ENCODE assay signal across 4 fruit fly cellular contexts in the genomic region with DNA sequence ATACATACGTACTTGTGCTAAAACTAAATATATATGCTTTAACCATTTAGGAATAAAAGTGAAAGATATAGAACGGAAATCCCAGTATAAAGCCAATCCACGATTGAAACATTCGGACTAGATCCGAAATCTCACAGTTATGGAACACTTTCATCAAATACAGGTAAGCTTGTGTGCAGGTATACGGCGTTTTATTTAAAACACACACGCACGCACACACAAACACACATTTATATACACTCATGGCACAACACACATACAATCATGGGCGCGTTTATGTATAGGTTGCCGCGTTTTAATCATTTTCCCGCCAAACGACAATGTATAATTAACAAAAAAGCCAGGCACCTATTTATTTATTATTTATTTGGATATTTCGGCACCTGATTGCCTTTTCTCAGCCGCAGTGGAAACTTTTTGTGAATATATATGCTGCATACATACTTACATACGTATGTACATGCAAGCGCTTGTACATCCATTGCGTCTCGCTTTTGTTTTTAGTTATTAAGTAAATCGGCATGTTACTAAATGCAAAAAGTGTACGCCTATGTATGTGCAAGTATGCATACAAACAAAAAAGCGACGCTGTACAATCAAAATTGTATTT.
A peak's percentile ranks its signal among the peaks of the same experiment; 100 is the strongest.
TF ChIP-seq lines count a peak whose summit lies in the region.

No protein-coding gene starts in this region.

- no peak for TF ChIP-seq CTCF in whole organism, embryonic (GFP tag; optimal IDR thresholded peaks at IDR 0.05; lab: Kevin White, UChicago)

TF ChIP-seq in whole organism, adult, 20 proteins besides CTCF, POLR2A, EP300 and RAD21:
- peak; percentile 43 for TF ChIP-seq Mnt (GFP tag; optimal IDR thresholded peaks at IDR 0.05; lab: Kevin White, UChicago)
- TF ChIP-seq CG5204 (GFP tag; optimal IDR thresholded peaks at IDR 0.05; lab: Kevin White, UChicago): no peak
- TF ChIP-seq CG33017 (tag; optimal IDR thresholded peaks at IDR 0.05; lab: Kevin White, UChicago): no peak
- TF ChIP-seq CG7045 (GFP tag; optimal IDR thresholded peaks at IDR 0.05; lab: Kevin White, UChicago): no peak
- TF ChIP-seq bab1 (GFP tag; optimal IDR thresholded peaks at IDR 0.05; lab: Kevin White, UChicago): no peak
- no peak for TF ChIP-seq CG12768 (GFP tag; optimal IDR thresholded peaks at IDR 0.05; lab: Kevin White, UChicago)
- TF ChIP-seq tj (GFP tag; optimal IDR thresholded peaks at IDR 0.05; lab: Kevin White, UChicago): no peak
- peak; percentile 20 for TF ChIP-seq cic (GFP tag; optimal IDR thresholded peaks at IDR 0.05; lab: Kevin White, UChicago)
- no peak for TF ChIP-seq Crg-1 (GFP tag; optimal IDR thresholded peaks at IDR 0.05; lab: Kevin White, UChicago)

TF ChIP-seq in whole organism, embryonic, 481 proteins besides CTCF, POLR2A, EP300 and RAD21 (continues in another document):
- TF ChIP-seq chif (GFP tag; optimal IDR thresholded peaks at IDR 0.05; lab: Kevin White, UChicago) (no peak), wek (GFP tag; optimal IDR thresholded peaks at IDR 0.05; lab: Kevin White, UChicago) (no peak), jing (GFP tag; optimal IDR thresholded peaks at IDR 0.05; lab: Kevin White, UChicago) (no peak), her (GFP tag; optimal IDR thresholded peaks at IDR 0.05; lab: Kevin White, UChicago) (no peak), hth (optimal IDR thresholded peaks at IDR 0.05; lab: Kevin White, UChicago) (no peak), Hr78 (GFP tag; optimal IDR thresholded peaks at IDR 0.05; lab: Kevin White, UChicago) (no peak), lilli (GFP tag; optimal IDR thresholded peaks at IDR 0.05; lab: Kevin White, UChicago) (no peak), CG15269 (tag; optimal IDR thresholded peaks at IDR 0.05; lab: Kevin White, UChicago) (no peak), Dp (GFP tag; optimal IDR thresholded peaks at IDR 0.05; lab: Kevin White, UChicago) (peak; percentile 3), Six4 (GFP tag; optimal IDR thresholded peaks at IDR 0.05; lab: Kevin White, UChicago) (no peak), CG3847 (GFP tag; IDR thresholded peaks at IDR 0.05; lab: Robert Waterston, UW) (no peak), Antp (GFP tag; optimal IDR thresholded peaks at IDR 0.05; lab: Kevin White, UChicago) (no peak), gce (GFP tag; IDR thresholded peaks at IDR 0.05; lab: Robert Waterston, UW) (no peak), unc-4 (GFP tag; IDR thresholded peaks at IDR 0.05; lab: Robert Waterston, UW; ENCODE audit: partially characterized antibody) (no peak), gsb (GFP tag; IDR thresholded peaks at IDR 0.05; lab: Robert Waterston, UW) (no peak), sug (tag; optimal IDR thresholded peaks at IDR 0.05; lab: Kevin White, UChicago) (no peak), Med (GFP tag; lab: Kevin White, UChicago) (peak; percentile 63), CG6854 (GFP tag; optimal IDR thresholded peaks at IDR 0.05; lab: Kevin White, UChicago) (no peak), slbo (GFP tag; IDR thresholded peaks at IDR 0.05; lab: Robert Waterston, UW) (no peak), Stat92E (GFP tag; optimal IDR thresholded peaks at IDR 0.05; lab: Kevin White, UChicago) (no peak), CG3163 (GFP tag; optimal IDR thresholded peaks at IDR 0.05; lab: Kevin White, UChicago) (no peak), CG2129 (GFP tag; IDR thresholded peaks at IDR 0.05; lab: Robert Waterston, UW; ENCODE audit: partially characterized antibody) (no peak), ken (GFP tag; IDR thresholded peaks at IDR 0.05; lab: Robert Waterston, UW) (no peak), lab (GFP tag; optimal IDR thresholded peaks at IDR 0.05; lab: Kevin White, UChicago) (no peak), CG15073 (GFP tag; optimal IDR thresholded peaks at IDR 0.05; lab: Kevin White, UChicago) (no peak), ab (GFP tag; optimal IDR thresholded peaks at IDR 0.05; lab: Kevin White, UChicago) (no peak), CG13624 (GFP tag; optimal IDR thresholded peaks at IDR 0.05; lab: Kevin White, UChicago) (no peak)

TF ChIP-seq in whole organism, prepupa, 60 proteins besides CTCF, POLR2A, EP300 and RAD21:
- TF ChIP-seq fd85E (GFP tag; optimal IDR thresholded peaks at IDR 0.05; lab: Kevin White, UChicago) (no peak), CG3032 (tag; optimal IDR thresholded peaks at IDR 0.05; lab: Kevin White, UChicago) (no peak), svp (GFP tag; lab: Kevin White, UChicago) (peak; percentile 51), fd59A (GFP tag; optimal IDR thresholded peaks at IDR 0.05; lab: Kevin White, UChicago) (no peak), CG15336 (GFP tag; IDR thresholded peaks at IDR 0.05; lab: Robert Waterston, UW) (no peak), Blimp-1 (GFP tag; optimal IDR thresholded peaks at IDR 0.05; lab: Kevin White, UChicago) (no peak), Hr38 (GFP tag; optimal IDR thresholded peaks at IDR 0.05; lab: Kevin White, UChicago) (no peak)

TF ChIP-seq in whole organism, wandering third instar larva, 38 proteins besides CTCF, POLR2A, EP300 and RAD21:
- TF ChIP-seq Hr83 (GFP tag; optimal IDR thresholded peaks at IDR 0.05; lab: Kevin White, UChicago; ENCODE audit: poor library complexity, severe bottlenecking) (no peak), psq (GFP tag; optimal IDR thresholded peaks at IDR 0.05; lab: Kevin White, UChicago) (no peak), CrebA (GFP tag; optimal IDR thresholded peaks at IDR 0.05; lab: Kevin White, UChicago; ENCODE audit: borderline replicate concordance) (peak; percentile 27), N (GFP tag; optimal IDR thresholded peaks at IDR 0.05; lab: Kevin White, UChicago) (peak; percentile 37)
